Worm (Caenorhabditis elegans): ENCODE results near the gene F11C1.9.

The F11C1.9 gene

DNA sequence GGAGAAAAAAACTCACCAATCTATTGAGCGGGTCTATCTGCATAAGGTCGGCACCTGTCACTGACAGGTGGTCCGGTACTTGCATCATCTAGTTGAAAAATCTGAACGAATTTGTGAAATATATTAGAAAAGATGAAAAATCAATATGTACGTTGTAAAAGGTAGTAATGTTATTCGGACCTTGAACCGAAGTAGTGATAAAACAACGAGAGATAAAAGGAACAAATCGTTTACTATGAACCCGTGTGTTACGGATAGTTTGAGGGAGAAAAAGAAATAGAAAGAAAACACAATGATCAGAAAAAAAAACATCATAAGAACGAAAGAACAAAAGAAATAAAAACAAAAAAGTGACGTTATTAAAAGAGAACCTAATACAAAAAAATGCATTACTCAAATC, 9.8 kb upstream of the F11C1.9 start, which contains the start of gene mff-1:
mff-1 (minus strand) TSS at position 101 of the 400 bp plus-strand sequence.
- TF ChIP-seq fos-1 (tag; optimal IDR thresholded peaks at IDR 0.05), result no peak

DNA sequence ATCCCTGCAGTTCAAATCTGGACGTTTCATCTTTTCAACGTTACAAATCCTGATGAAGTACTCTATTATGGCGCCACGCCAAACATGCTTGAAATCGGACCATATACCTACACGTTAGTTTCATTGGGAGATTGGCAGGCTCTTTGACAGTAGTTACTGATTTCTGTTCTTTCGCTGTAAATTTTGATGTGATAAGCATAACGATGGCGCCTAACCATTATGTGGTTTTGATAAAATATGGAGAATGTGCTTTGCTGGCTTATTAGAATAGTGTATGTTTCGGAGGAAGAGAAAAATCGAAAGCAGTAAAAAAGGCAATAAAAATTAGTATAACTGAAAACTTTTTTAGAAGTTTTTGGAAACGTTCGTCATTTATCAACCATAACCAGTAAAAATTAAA, 5.4 kb upstream of the F11C1.9 start:
- TF ChIP-seq mab-5 (tag; optimal IDR thresholded peaks at IDR 0.05) (no peak), fos-1 (tag; optimal IDR thresholded peaks at IDR 0.05) (peak; percentile 25), nhr-237 (tag; optimal IDR thresholded peaks at IDR 0.05) (no peak), nhr-23 (tag; optimal IDR thresholded peaks at IDR 0.05) (no peak), Y55F3AM.14 (GFP tag; optimal IDR thresholded peaks at IDR 0.05) (no peak)

DNA sequence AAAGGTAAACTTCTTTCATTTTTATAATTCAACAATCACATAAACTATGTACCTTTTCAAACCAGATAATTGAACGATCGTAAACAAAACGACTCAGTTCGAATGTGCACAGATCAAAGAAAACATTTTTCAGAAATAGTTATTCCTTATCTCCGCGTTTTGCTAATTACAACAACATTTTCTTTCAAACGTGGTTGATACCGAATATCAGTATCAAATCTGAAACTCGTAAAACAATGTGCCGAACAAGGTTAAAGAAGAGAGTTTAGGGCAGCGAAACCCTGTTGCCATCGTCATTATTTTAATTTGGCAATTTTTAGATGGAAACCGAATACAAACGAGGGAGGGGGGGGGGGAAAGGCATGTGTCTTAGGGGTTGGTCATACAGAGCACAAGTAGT, 4.0 kb upstream of the F11C1.9 start, which contains the start of gene scav-4:
scav-4 (plus strand) TSS at position 383 of the 400 bp plus-strand sequence.
- TF ChIP-seq unc-39 (tag; optimal IDR thresholded peaks at IDR 0.05), result no peak
- TF ChIP-seq ztf-4 (tag; optimal IDR thresholded peaks at IDR 0.05), result no peak
- no peak for TF ChIP-seq lin-39 (tag; optimal IDR thresholded peaks at IDR 0.05)
- TF ChIP-seq sma-9 (GFP tag; optimal IDR thresholded peaks at IDR 0.05), result peak; percentile 13
- no peak for TF ChIP-seq sma-9 (tag; optimal IDR thresholded peaks at IDR 0.05)
- no peak for TF ChIP-seq nhr-11 (tag; optimal IDR thresholded peaks at IDR 0.05)
- TF ChIP-seq crh-2 (tag; optimal IDR thresholded peaks at IDR 0.05), result peak; percentile 54
- peak; percentile 42 for TF ChIP-seq fos-1 (tag; optimal IDR thresholded peaks at IDR 0.05)

DNA sequence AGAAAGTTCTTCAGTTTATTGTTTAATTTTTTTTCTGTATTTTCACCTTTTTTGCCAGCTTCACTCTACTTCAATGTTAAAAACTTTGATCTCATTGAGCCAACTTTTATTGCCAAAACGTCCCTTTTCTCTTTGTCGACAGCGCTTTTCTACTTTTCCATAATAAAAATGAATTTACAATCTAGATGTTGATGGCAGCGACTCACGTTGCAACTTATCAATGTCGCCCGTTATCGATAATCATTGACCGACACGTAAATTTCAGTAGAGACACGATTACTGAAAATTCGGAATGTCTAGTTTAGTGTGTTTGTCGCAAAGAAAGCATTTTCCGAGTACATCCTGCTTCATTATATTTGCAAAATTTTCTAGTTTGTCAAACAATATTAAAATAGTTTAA, 2.4 kb upstream of the F11C1.9 start:
- no peak for TF ChIP-seq sma-3 (GFP tag; optimal IDR thresholded peaks at IDR 0.05)
- no peak for TF ChIP-seq nhr-12 (tag; optimal IDR thresholded peaks at IDR 0.05)
- TF ChIP-seq nhr-77 (tag; optimal IDR thresholded peaks at IDR 0.05), result no peak
- TF ChIP-seq sma-9 (GFP tag; optimal IDR thresholded peaks at IDR 0.05), result peak; percentile 11
- TF ChIP-seq sma-9 (tag; optimal IDR thresholded peaks at IDR 0.05), result no peak
- TF ChIP-seq peb-1 (tag; optimal IDR thresholded peaks at IDR 0.05), result no peak
- no peak for TF ChIP-seq ztf-4 (tag; optimal IDR thresholded peaks at IDR 0.05)
- no peak for TF ChIP-seq skn-1 (tag; optimal IDR thresholded peaks at IDR 0.05)
- no peak for TF ChIP-seq nhr-23 (tag; optimal IDR thresholded peaks at IDR 0.05)
- TF ChIP-seq lin-13 (GFP tag; optimal IDR thresholded peaks at IDR 0.05), result no peak
- peak; percentile 64 for TF ChIP-seq fos-1 (tag; optimal IDR thresholded peaks at IDR 0.05)

DNA sequence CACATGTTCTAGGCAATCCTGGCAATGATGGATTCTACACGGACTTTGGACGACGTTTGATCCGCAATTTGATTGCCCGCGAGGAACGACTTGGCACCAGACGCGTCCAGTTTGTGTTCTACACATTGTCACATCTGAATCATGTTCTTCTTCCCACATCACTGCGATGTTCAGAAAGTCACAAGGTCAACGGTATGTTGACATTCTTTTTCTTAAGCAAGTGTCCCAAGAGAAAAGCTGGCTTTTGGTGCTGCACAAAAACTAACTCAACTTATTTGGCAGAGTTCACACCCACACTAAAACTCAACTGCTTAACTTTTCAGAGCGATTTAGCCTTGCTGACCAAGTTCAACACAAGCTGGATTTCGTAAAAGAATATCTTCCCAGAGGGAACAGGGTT, 1.2 kb upstream of the F11C1.9 start:
- TF ChIP-seq ceh-82 (tag; optimal IDR thresholded peaks at IDR 0.05) (no peak), elt-1 (tag; optimal IDR thresholded peaks at IDR 0.05) (no peak), nhr-21 (tag; optimal IDR thresholded peaks at IDR 0.05) (no peak), Y55F3AM.14 (GFP tag; optimal IDR thresholded peaks at IDR 0.05) (no peak), fos-1 (tag; optimal IDR thresholded peaks at IDR 0.05) (no peak), ztf-11 (tag; optimal IDR thresholded peaks at IDR 0.05) (no peak), ztf-1 (GFP tag; conservative IDR thresholded peaks at IDR 0.05) (no peak), R02D3.7 (tag; optimal IDR thresholded peaks at IDR 0.05) (no peak), ztf-4 (tag; optimal IDR thresholded peaks at IDR 0.05) (no peak), mdl-1 (tag; optimal IDR thresholded peaks at IDR 0.05) (no peak), lin-11 (tag; optimal IDR thresholded peaks at IDR 0.05) (no peak), nhr-77 (tag; optimal IDR thresholded peaks at IDR 0.05) (no peak), crh-2 (tag; optimal IDR thresholded peaks at IDR 0.05) (no peak), mab-5 (tag; optimal IDR thresholded peaks at IDR 0.05) (no peak), C34F6.9 (tag; optimal IDR thresholded peaks at IDR 0.05) (no peak), sma-9 (GFP tag; optimal IDR thresholded peaks at IDR 0.05) (no peak), sma-9 (tag; optimal IDR thresholded peaks at IDR 0.05) (no peak), egl-27 (tag; optimal IDR thresholded peaks at IDR 0.05) (no peak), nhr-6 (tag; optimal IDR thresholded peaks at IDR 0.05) (no peak)

DNA sequence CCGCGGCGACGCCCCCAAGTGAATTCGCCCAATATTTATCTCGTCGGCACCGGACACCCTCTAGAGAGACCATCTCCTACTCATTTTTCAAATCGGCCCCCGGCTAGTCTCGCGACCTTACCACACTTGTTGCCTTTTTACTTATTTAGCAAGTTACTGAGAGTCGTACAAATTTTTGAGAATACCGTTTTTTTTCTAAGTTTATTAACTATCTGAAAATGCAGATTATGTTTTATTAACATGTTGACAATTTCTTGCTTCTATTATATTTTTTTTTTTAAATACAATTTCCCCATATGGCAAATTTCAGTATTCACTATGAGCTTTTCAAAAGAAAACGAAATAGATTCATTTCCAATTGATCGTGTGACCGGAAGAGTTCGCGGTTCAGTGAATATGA, 577 bp downstream of the F11C1.9 start, which contains the start of the genes F11C1.4 and F11C1.10:
F11C1.4 (plus strand) TSS at position 301 of the 400 bp plus-strand sequence.
F11C1.10 (plus strand) TSS at position 309 of the 400 bp plus-strand sequence.
- TF ChIP-seq egl-27 (tag; optimal IDR thresholded peaks at IDR 0.05), result no peak
- TF ChIP-seq lin-13 (GFP tag; optimal IDR thresholded peaks at IDR 0.05), result no peak
- no peak for TF ChIP-seq sma-3 (GFP tag; optimal IDR thresholded peaks at IDR 0.05)
- TF ChIP-seq R02D3.7 (tag; optimal IDR thresholded peaks at IDR 0.05), result no peak
- TF ChIP-seq ztf-11 (tag; optimal IDR thresholded peaks at IDR 0.05), result no peak
- TF ChIP-seq nhr-25 (tag; optimal IDR thresholded peaks at IDR 0.05), result no peak
- no peak for TF ChIP-seq F13H6.1 (tag; optimal IDR thresholded peaks at IDR 0.05)
- no peak for TF ChIP-seq ceh-16 (tag; optimal IDR thresholded peaks at IDR 0.05)
- no peak for TF ChIP-seq dmd-4 (tag; optimal IDR thresholded peaks at IDR 0.05)
- no peak for TF ChIP-seq unc-39 (tag; optimal IDR thresholded peaks at IDR 0.05)
- TF ChIP-seq mdl-1 (tag; optimal IDR thresholded peaks at IDR 0.05), result no peak
- no peak for TF ChIP-seq skn-1 (tag; optimal IDR thresholded peaks at IDR 0.05)

Data from whole organism, L2 larva.